Fruit fly (Drosophila melanogaster): ENCODE measurements around the gene TbCMF46.

dm6 chr2L:9954119-9954518 is 29.5 kb upstream of the TbCMF46 start, which contains the start of the genes CG13126 and CG4709:
- TF ChIP-seq CG8478 (optimal IDR thresholded peaks at IDR 0.05) (no peak), CTCF (optimal IDR thresholded peaks at IDR 0.05) (no peak)

All from S2 (cell line).